Worm (Caenorhabditis elegans) whole organism, midembryonic: Measurements from ENCODE around the gene srlf-21.

Experiments used
- T22C8.4 ChIP-seq: fragments of 200-800 bp; sonication (Bioruptor generic); IDR thresholded peaks from 2 replicates; pipeline ENCODE4 v1.3.6; 2022; ENCODE audit warnings: missing genetic modification characterization, missing compliant biosample characterization
- cog-1 ChIP-seq: sonication (generic microtip); optimal IDR thresholded peaks from 2 replicates; lab custom pipeline; 2016; ENCODE audit warnings: missing genetic modification characterization, missing compliant biosample characterization
- flt-1 ChIP-seq: fragments of 200-800 bp; sonication (Bioruptor generic); IDR thresholded peaks from 2 replicates; pipeline ENCODE4 v1.3.6; 2022; ENCODE audit warnings: missing genetic modification characterization, missing compliant biosample characterization
- klf-2 ChIP-seq: fragments of 200-800 bp; sonication (Bioruptor generic); conservative IDR thresholded peaks from 2 replicates; pipeline ENCODE4 v1.3.6; 2022; ENCODE audit warnings: missing genetic modification reagents, missing genetic modification characterization, missing compliant biosample characterization
- med-1 ChIP-seq: sonication (generic microtip); optimal IDR thresholded peaks from 2 replicates; lab custom pipeline; 2017; ENCODE audit warnings: missing genetic modification characterization, mild to moderate bottlenecking, missing compliant biosample characterization, antibody characterized with exemption, missing genetic modification reagents; ENCODE audit not compliant: insufficient read depth
- ref-1 ChIP-seq: fragments of 200-800 bp; sonication (Bioruptor generic); conservative IDR thresholded peaks from 2 replicates; pipeline ENCODE4 v1.3.6; 2022; ENCODE audit warnings: missing genetic modification reagents, missing genetic modification characterization, missing compliant biosample characterization
- tab-1 ChIP-seq: fragments of 200-800 bp; sonication (Bioruptor generic); IDR thresholded peaks from 2 replicates; pipeline ENCODE4 v1.3.6; 2022; ENCODE audit warnings: missing genetic modification characterization, missing compliant biosample characterization
- ztf-23 ChIP-seq: fragments of 200-800 bp; sonication (Bioruptor generic); IDR thresholded peaks from 2 replicates; pipeline ENCODE4 v1.3.6; 2022; ENCODE audit warnings: missing genetic modification reagents, missing genetic modification characterization, missing compliant biosample characterization
- ztf-29 ChIP-seq: fragments of 200-800 bp; sonication (Bioruptor generic); IDR thresholded peaks from 2 replicates; pipeline ENCODE4 v1.3.6; 2022; ENCODE audit warnings: missing genetic modification reagents, missing genetic modification characterization, missing compliant biosample characterization

ce11 chrV:939341-939740 lies 49.0 kb upstream of the srlf-21 start:
- TF ChIP-seq ztf-23 (no peak), flt-1 (GFP tag; lab: Robert Waterston, UW) (no peak), ztf-29 (GFP tag; lab: Robert Waterston, UW) (no peak), med-1 (GFP tag; lab: Kevin White, UChicago) (no peak), T22C8.4 (no peak), klf-2 (GFP tag; lab: Robert Waterston, UW) (no peak), cog-1 (tag; lab: Kevin White, UChicago) (no peak), ref-1 (GFP tag; lab: Robert Waterston, UW) (no peak), tab-1 (no peak)
